Fruit fly (Drosophila melanogaster): Measurements from ENCODE around the gene trh.

trh gene

dm6 chr3L:319145-320009, 73.1 kb downstream of the trh start, which contains the start of gene fwd (continued):
- no peak for TF ChIP-seq stc (GFP tag; IDR thresholded peaks at IDR 0.05)
- no peak for TF ChIP-seq CG9876 (GFP tag; optimal IDR thresholded peaks at IDR 0.05)
- TF ChIP-seq CG1603 (tag; optimal IDR thresholded peaks at IDR 0.05), result peak; percentile 85
- peak; percentile 46 for TF ChIP-seq phol (tag; optimal IDR thresholded peaks at IDR 0.05)
- no peak for TF ChIP-seq Bteb2 (GFP tag; optimal IDR thresholded peaks at IDR 0.05)
- peak; percentile 50 for TF ChIP-seq Atf6 (GFP tag; IDR thresholded peaks at IDR 0.05)
- peak in 1 of 2 experiments; percentile 29 for TF ChIP-seq crp (GFP tag; optimal IDR thresholded peaks at IDR 0.05)
- TF ChIP-seq toy (GFP tag; IDR thresholded peaks at IDR 0.05), result no peak
- TF ChIP-seq sqz (GFP tag; optimal IDR thresholded peaks at IDR 0.05), result peak; percentile 66
- TF ChIP-seq CG6765 (GFP tag; optimal IDR thresholded peaks at IDR 0.05), result peak; percentile 28
- TF ChIP-seq CG2116 (GFP tag; optimal IDR thresholded peaks at IDR 0.05), result peak; percentile 74
- TF ChIP-seq CG7839 (tag; optimal IDR thresholded peaks at IDR 0.05), result peak; percentile 40
- TF ChIP-seq Rfx (GFP tag; IDR thresholded peaks at IDR 0.05), result peak; percentile 34; the same call in 1 of the 2 replicates
- peak; percentile 70 for TF ChIP-seq CHES-1-like (GFP tag; optimal IDR thresholded peaks at IDR 0.05)
- peak; percentile 34 for TF ChIP-seq kni (GFP tag; optimal IDR thresholded peaks at IDR 0.05)
- TF ChIP-seq D (optimal IDR thresholded peaks at IDR 0.05), result peak; percentile 96
- TF ChIP-seq D (GFP tag; optimal IDR thresholded peaks at IDR 0.05), result peak; percentile 62
- peak; percentile 14 for TF ChIP-seq Meics (GFP tag; optimal IDR thresholded peaks at IDR 0.05)
- peak; percentile 25 for TF ChIP-seq CG10979 (tag; optimal IDR thresholded peaks at IDR 0.05)
- TF ChIP-seq CG32772 (GFP tag; IDR thresholded peaks at IDR 0.05), result no peak
- TF ChIP-seq Hmr (GFP tag; optimal IDR thresholded peaks at IDR 0.05), result peak; percentile 77
- TF ChIP-seq CG3163 (GFP tag; optimal IDR thresholded peaks at IDR 0.05), result peak; percentile 38
- peak; percentile 46 for TF ChIP-seq tap (tag; optimal IDR thresholded peaks at IDR 0.05)
- TF ChIP-seq mam (GFP tag; optimal IDR thresholded peaks at IDR 0.05), result peak; percentile 14
- peak; percentile 84 for TF ChIP-seq CG12659 (GFP tag; optimal IDR thresholded peaks at IDR 0.05)
- TF ChIP-seq ttk (GFP tag; IDR thresholded peaks at IDR 0.05), result peak; percentile 14; the same call in 1 of the 2 replicates
- TF ChIP-seq nau (GFP tag; optimal IDR thresholded peaks at IDR 0.05), result peak; percentile 63
- no peak for TF ChIP-seq wdn (GFP tag; IDR thresholded peaks at IDR 0.05)
- TF ChIP-seq Oli (tag; optimal IDR thresholded peaks at IDR 0.05), result no peak
- TF ChIP-seq vvl (GFP tag; IDR thresholded peaks at IDR 0.05), result peak; percentile 45; the same call in 1 of the 2 replicates
- peak; percentile 2 for TF ChIP-seq NC2α (GFP tag; optimal IDR thresholded peaks at IDR 0.05)
- peak; percentile 59 for TF ChIP-seq zen (tag; optimal IDR thresholded peaks at IDR 0.05)
- no peak for TF ChIP-seq CG12104 (GFP tag; optimal IDR thresholded peaks at IDR 0.05)
- TF ChIP-seq CG13775 (GFP tag; optimal IDR thresholded peaks at IDR 0.05), result no peak
- TF ChIP-seq Myb (GFP tag; optimal IDR thresholded peaks at IDR 0.05), result peak; percentile 98
- TF ChIP-seq Fer2 (tag; optimal IDR thresholded peaks at IDR 0.05), result no peak
- no peak for TF ChIP-seq CG12071 (GFP tag; optimal IDR thresholded peaks at IDR 0.05)
- peak; percentile 40 for TF ChIP-seq cad (GFP tag; optimal IDR thresholded peaks at IDR 0.05)
- peak; percentile 38 for TF ChIP-seq gro (GFP tag; optimal IDR thresholded peaks at IDR 0.05)
- TF ChIP-seq CG7556 (GFP tag; optimal IDR thresholded peaks at IDR 0.05), result peak; percentile 19
- TF ChIP-seq Bgb (GFP tag; IDR thresholded peaks at IDR 0.05; ENCODE audit: partially characterized antibody), result peak; percentile 41; the same call in 1 of the 2 replicates
- peak; percentile 87 for TF ChIP-seq sens (GFP tag)
- no peak for TF ChIP-seq CG14965 (GFP tag; optimal IDR thresholded peaks at IDR 0.05; ENCODE audit: borderline replicate concordance)
- peak; percentile 61 for TF ChIP-seq CG8290 (GFP tag; optimal IDR thresholded peaks at IDR 0.05)
- peak; percentile 77 to 81 for TF ChIP-seq CG8290 (tag; optimal IDR thresholded peaks at IDR 0.05)
- TF ChIP-seq ato (GFP tag; IDR thresholded peaks at IDR 0.05; ENCODE audit: partially characterized antibody), result peak; percentile 44; the same call in 1 of the 2 replicates
- TF ChIP-seq CG18764 (GFP tag; optimal IDR thresholded peaks at IDR 0.05), result peak; percentile 65
- TF ChIP-seq CG13424 (tag; optimal IDR thresholded peaks at IDR 0.05), result peak; percentile 38
- peak in 1 of 2 experiments; percentile 37 for TF ChIP-seq insv (GFP tag; optimal IDR thresholded peaks at IDR 0.05)
